Fruit fly (Drosophila melanogaster): Measurements from ENCODE around the gene MFS3.
A peak's percentile ranks its signal among the peaks of the same experiment; 100 is the strongest.

MFS3 gene

dm6 chr2L:1169867-1170415 lies 26.9 kb downstream of the MFS3 start, which contains the start of the genes CG31922 and Plap (continued):
- TF ChIP-seq Opbp (GFP tag; IDR thresholded peaks at IDR 0.05; ENCODE audit: partially characterized antibody), result peak; percentile 74; the same call in 1 of the 3 replicates
- TF ChIP-seq tna (GFP tag; IDR thresholded peaks at IDR 0.05; ENCODE audit: partially characterized antibody), result peak; percentile 38; the same call in 1 of the 2 replicates
- TF ChIP-seq dmrt11E (tag; optimal IDR thresholded peaks at IDR 0.05), result peak; percentile 69
- TF ChIP-seq ap (GFP tag; IDR thresholded peaks at IDR 0.05), result 0 out of 2 replicates have a peak, but pooled peaks have one; percentile 4
- no peak for TF ChIP-seq CG2889 (GFP tag; IDR thresholded peaks at IDR 0.05)
- TF ChIP-seq Sin3A (optimal IDR thresholded peaks at IDR 0.05), result peak; percentile 74
- TF ChIP-seq CG11093 (GFP tag; IDR thresholded peaks at IDR 0.05), result no peak
- peak; percentile 29 for TF ChIP-seq Nf-YB (GFP tag; optimal IDR thresholded peaks at IDR 0.05)
- peak; percentile 6 for TF ChIP-seq cwo (GFP tag; optimal IDR thresholded peaks at IDR 0.05)
- TF ChIP-seq gsb-n (tag; optimal IDR thresholded peaks at IDR 0.05), result no peak
- no peak for TF ChIP-seq br (optimal IDR thresholded peaks at IDR 0.05)
- TF ChIP-seq kay (GFP tag; optimal IDR thresholded peaks at IDR 0.05), result peak; percentile 53
- no peak for TF ChIP-seq ara (GFP tag; IDR thresholded peaks at IDR 0.05)
- TF ChIP-seq CG18262 (tag; optimal IDR thresholded peaks at IDR 0.05), result peak; percentile 69
- TF ChIP-seq CG17385 (GFP tag; optimal IDR thresholded peaks at IDR 0.05), result peak; percentile 64
- TF ChIP-seq nau (GFP tag; optimal IDR thresholded peaks at IDR 0.05), result no peak
- no peak for TF ChIP-seq H15 (GFP tag; IDR thresholded peaks at IDR 0.05)
- peak; percentile 17 for TF ChIP-seq CG4282 (GFP tag; optimal IDR thresholded peaks at IDR 0.05)
- TF ChIP-seq hkb (optimal IDR thresholded peaks at IDR 0.05), result no peak
- peak; percentile 59; the same call in 1 of the 2 replicates for TF ChIP-seq hkb (GFP tag; IDR thresholded peaks at IDR 0.05)
- no peak for TF ChIP-seq ro (GFP tag; IDR thresholded peaks at IDR 0.05)
- TF ChIP-seq Max (GFP tag; optimal IDR thresholded peaks at IDR 0.05), result peak; percentile 76
- peak; percentile 74 for TF ChIP-seq CG2116 (GFP tag; optimal IDR thresholded peaks at IDR 0.05)
- TF ChIP-seq Dbx (GFP tag; IDR thresholded peaks at IDR 0.05), result peak; percentile 76; the same call in 2 of the 3 replicates
- peak; percentile 75; the same call in 2 of the 4 replicates for TF ChIP-seq chinmo (GFP tag; IDR thresholded peaks at IDR 0.05; ENCODE audit: partially characterized antibody)
- no peak for TF ChIP-seq CG12236 (GFP tag; optimal IDR thresholded peaks at IDR 0.05)
- peak; percentile 72 for TF ChIP-seq chn (GFP tag; optimal IDR thresholded peaks at IDR 0.05)
- TF ChIP-seq fd3F (GFP tag; optimal IDR thresholded peaks at IDR 0.05), result peak; percentile 57
- no peak for TF ChIP-seq CG3065 (GFP tag; optimal IDR thresholded peaks at IDR 0.05)
- TF ChIP-seq ewg (GFP tag; optimal IDR thresholded peaks at IDR 0.05), result no peak
- TF ChIP-seq ems (GFP tag; optimal IDR thresholded peaks at IDR 0.05), result peak; percentile 71
- no peak for TF ChIP-seq wek (GFP tag; optimal IDR thresholded peaks at IDR 0.05)
- peak; percentile 82; the same call in 2 of the 3 replicates for TF ChIP-seq mld (GFP tag; IDR thresholded peaks at IDR 0.05; ENCODE audit: partially characterized antibody)
- TF ChIP-seq unc-4 (GFP tag; IDR thresholded peaks at IDR 0.05; ENCODE audit: partially characterized antibody), result peak; percentile 95
- peak; percentile 77 for TF ChIP-seq CG34376 (GFP tag; optimal IDR thresholded peaks at IDR 0.05)
- no peak for TF ChIP-seq CG4854 (GFP tag; optimal IDR thresholded peaks at IDR 0.05)
- TF ChIP-seq CG12659 (GFP tag; optimal IDR thresholded peaks at IDR 0.05), result peak; percentile 82
- peak; percentile 71 for TF ChIP-seq lbe (GFP tag; optimal IDR thresholded peaks at IDR 0.05)
- TF ChIP-seq toy (GFP tag; IDR thresholded peaks at IDR 0.05), result no peak
- peak; percentile 68 for TF ChIP-seq CG4617 (GFP tag; optimal IDR thresholded peaks at IDR 0.05; ENCODE audit: borderline replicate concordance)
- peak; percentile 32 for TF ChIP-seq fd96Cb (tag; optimal IDR thresholded peaks at IDR 0.05)
- TF ChIP-seq crc (GFP tag; optimal IDR thresholded peaks at IDR 0.05), result peak; percentile 32
- peak; percentile 71 for TF ChIP-seq CG9727 (GFP tag; optimal IDR thresholded peaks at IDR 0.05)
- no peak for TF ChIP-seq E2f1 (GFP tag; IDR thresholded peaks at IDR 0.05)
- TF ChIP-seq CG31224 (GFP tag; IDR thresholded peaks at IDR 0.05), result peak; percentile 33; the same call in 1 of the 2 replicates
- TF ChIP-seq oc (tag; optimal IDR thresholded peaks at IDR 0.05), result no peak
- TF ChIP-seq CG17912 (GFP tag; optimal IDR thresholded peaks at IDR 0.05), result no peak
- TF ChIP-seq gfzf (GFP tag; optimal IDR thresholded peaks at IDR 0.05), result peak; percentile 21
- peak; percentile 81 for TF ChIP-seq pho (GFP tag; optimal IDR thresholded peaks at IDR 0.05)
- TF ChIP-seq CG3163 (GFP tag; optimal IDR thresholded peaks at IDR 0.05), result peak; percentile 10
